Worm (Caenorhabditis elegans) whole organism, L4/young adult: ENCODE results near the gene chil-8.

Source experiments
- W03F9.2 ChIP-seq: fragments of 150-350 bp; optimal IDR thresholded peaks from 2 replicates; lab custom pipeline; 2014; ENCODE audit warnings: missing biosample characterization, missing genetic modification characterization
- dao-5 ChIP-seq: sonication (generic microtip); optimal IDR thresholded peaks from 2 replicates; lab custom pipeline; 2016; ENCODE audit warnings: missing genotype, missing genetic modification characterization, moderate library complexity, missing compliant biosample characterization
- him-1 ChIP-seq: sonication (generic microtip); optimal IDR thresholded peaks from 2 replicates; lab custom pipeline; 2016; ENCODE audit warnings: missing genotype, missing genetic modification reagents, missing genetic modification characterization, missing compliant biosample characterization

DNA sequence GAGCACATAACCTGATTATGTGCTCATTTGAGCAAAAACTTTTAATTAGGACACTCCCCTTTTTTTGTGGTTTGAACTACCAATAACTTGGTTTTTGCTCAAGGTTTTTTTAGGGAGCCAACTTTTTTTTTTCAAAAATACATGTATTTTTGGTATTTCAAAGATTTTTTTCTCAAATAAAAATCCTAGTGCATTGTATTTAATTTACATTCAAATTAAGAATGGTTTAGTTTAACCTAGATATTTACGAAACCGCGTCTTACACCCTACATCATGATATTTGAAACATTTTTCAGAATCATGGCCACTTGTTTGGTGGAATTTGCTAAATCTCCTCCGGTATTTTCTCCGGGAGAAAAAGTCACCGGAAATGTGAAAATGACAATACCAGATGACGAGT is 37.9 kb downstream of the chil-8 start, which contains the start of gene arrd-5:
- TF ChIP-seq him-1 (tag; lab: Kevin White, UChicago), result no peak
- no peak for TF ChIP-seq W03F9.2
- TF ChIP-seq dao-5, result no peak
